Fruit fly (Drosophila melanogaster) Kc167 (cell line): ENCODE data around the gene mtg.

Experiments
- Myc ChIP-seq: fragments of >200 bp; optimal IDR thresholded peaks from 2 replicates; lab custom pipeline; 2017; ENCODE audit warnings: missing external identifiers
- Sin3A ChIP-seq: fragments of >200 bp; optimal IDR thresholded peaks from 2 replicates; lab custom pipeline; 2018; ENCODE audit warnings: missing external identifiers
- h ChIP-seq: fragments of >200 bp; optimal IDR thresholded peaks from 3 replicates; lab custom pipeline; 2018; ENCODE audit warnings: missing external identifiers
- insv ChIP-seq: fragments of >200 bp; optimal IDR thresholded peaks from 3 replicates; lab custom pipeline; 2018; ENCODE audit warnings: missing external identifiers
- psq ChIP-seq: fragments of >200 bp; optimal IDR thresholded peaks from 2 replicates; lab custom pipeline; 2017; ENCODE audit warnings: missing external identifiers
- ttk ChIP-seq: sonication (Bioruptor generic); optimal IDR thresholded peaks from 2 replicates; lab custom pipeline; 2017; ENCODE audit warnings: missing external identifiers

DNA sequence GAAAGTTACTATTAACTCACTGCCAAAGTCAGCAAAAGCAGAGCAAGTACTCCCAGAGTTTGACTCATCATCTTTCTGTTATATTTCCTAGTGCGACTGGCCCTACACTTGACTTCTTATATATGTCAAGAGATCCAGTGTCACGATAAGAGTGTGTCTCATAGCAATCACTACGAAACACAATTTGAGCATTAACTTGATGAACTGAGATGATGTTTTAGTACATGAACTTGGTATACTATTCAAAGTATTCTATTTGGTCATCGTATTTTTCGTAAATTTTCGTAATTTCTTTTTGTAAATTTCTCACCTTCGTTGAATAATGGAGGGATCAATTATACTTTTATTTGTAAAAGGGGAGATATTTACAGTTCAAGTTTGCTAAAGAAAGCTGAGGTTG, 40.2 kb downstream of the mtg start, which contains the start of gene CG11672:
- no peak for TF ChIP-seq insv
- TF ChIP-seq psq (lab: Kevin White, UChicago) = no peak
- no peak for TF ChIP-seq h (lab: Kevin White, UChicago)
- TF ChIP-seq Sin3A (lab: Kevin White, UChicago) = no peak
- no peak for TF ChIP-seq ttk (lab: Kevin White, UChicago)
- TF ChIP-seq Myc (lab: Kevin White, UChicago) = no peak
